Worm (Caenorhabditis elegans): ENCODE measurements around the gene nsph-3.1.
A peak's percentile ranks its signal among the peaks of the same experiment; 100 is the strongest.

- no peak for TF ChIP-seq rbr-2 (tag; optimal IDR thresholded peaks at IDR 0.05)
- TF ChIP-seq dmd-6 (GFP tag; IDR thresholded peaks at IDR 0.05) = peak; percentile 72
Measured at ce11 chrIV:10964688-10965087, 15.1 kb downstream of the nsph-3.1 start.
